Fruit fly (Drosophila melanogaster) whole organism, larva: ENCODE results near the gene ova.

Source experiments
- noc ChIP-seq: fragments of 200-800 bp; sonication (Bioruptor generic); optimal IDR thresholded peaks from 3 replicates; lab custom pipeline; 2019; ENCODE audit warnings: missing biosample characterization, mild to moderate bottlenecking, missing genetic modification characterization, moderate library complexity

ova gene

DNA sequence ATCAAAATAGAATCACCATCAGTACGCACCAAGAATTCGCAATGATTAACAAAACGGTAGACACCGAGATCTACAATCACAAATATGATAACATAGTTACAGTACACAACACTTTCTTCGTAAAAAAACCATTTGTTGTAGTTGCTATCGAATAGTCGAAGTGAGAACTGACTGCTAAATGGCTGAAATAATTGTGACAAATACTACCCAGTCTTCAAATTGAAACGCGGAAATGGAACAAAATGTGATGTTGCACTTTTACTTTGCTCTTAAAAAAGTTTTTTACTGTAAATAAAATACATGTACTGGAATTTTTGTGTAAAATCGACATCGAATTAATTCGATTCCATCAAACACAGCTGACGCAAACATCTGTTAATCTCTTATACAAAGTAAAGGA, at the start of gene ova:
TSS of gene ova (minus strand) at position 183 of the 400 bp plus-strand sequence.
- no peak for TF ChIP-seq noc (tag; lab: Kevin White, UChicago)

DNA sequence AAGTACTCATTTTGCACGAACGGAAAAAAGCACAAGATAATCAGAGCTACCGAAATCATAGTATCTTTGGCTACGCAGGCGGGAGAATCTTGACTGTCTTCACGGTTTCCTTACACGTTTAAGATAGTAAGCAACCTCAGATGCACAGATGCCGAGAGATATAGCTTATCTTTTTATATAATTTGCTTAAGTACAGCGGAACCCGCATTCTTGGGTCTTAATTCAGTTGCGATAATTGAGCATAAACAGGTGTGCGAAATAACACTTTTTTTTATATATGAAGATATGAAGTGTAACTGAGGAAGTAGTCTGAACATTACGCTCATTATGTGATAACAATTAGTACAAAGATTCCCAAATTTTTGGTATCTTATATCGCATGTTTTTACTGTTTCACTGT, 49.3 kb upstream of the ova start, which contains the start of gene CG34043:
TSS of gene CG34043 (minus strand) at position 101 of the 400 bp plus-strand sequence.
- TF ChIP-seq noc (tag; lab: Kevin White, UChicago): no peak

DNA sequence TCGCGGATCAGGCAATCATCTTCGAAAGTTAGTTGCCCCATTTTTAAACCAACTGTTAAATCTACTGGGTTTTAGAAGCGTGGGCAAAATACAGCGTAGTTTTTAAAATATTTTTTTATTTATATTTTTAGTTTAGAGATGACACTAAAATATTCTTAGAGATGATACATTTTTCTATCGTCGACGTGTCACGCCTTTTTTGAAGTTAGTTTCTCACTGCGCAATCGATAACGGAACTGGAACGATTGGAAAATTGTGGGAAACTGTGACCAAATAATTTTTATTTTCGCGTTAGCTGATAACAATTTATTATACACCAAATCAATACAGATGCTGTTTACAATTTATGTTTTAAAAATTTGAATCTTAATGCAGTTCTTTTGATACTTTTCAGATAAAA, 47.2 kb upstream of the ova start, which contains the start of gene Utx:
TSS of gene Utx (minus strand) at position 154 of the 400 bp plus-strand sequence.
- TF ChIP-seq noc (tag; lab: Kevin White, UChicago): no peak

DNA sequence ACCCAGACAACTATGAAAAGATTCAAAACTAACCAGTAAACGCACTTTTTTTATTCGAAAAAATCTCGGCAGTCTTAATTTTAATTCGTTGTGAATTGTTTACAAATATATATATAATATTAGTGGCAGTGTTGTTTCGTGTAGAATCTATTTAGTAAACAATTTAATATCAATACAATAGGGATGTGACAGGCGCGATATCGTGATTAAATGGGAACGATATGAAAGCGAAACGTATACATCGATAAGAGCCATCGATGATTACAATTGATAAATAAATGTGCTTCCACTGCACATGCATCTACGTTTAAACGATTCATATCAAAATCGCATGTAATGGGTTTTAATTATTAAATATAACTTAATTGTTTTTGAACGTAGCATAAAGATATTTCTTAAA, 45.9 kb upstream of the ova start:
- TF ChIP-seq noc (tag; lab: Kevin White, UChicago): no peak

DNA sequence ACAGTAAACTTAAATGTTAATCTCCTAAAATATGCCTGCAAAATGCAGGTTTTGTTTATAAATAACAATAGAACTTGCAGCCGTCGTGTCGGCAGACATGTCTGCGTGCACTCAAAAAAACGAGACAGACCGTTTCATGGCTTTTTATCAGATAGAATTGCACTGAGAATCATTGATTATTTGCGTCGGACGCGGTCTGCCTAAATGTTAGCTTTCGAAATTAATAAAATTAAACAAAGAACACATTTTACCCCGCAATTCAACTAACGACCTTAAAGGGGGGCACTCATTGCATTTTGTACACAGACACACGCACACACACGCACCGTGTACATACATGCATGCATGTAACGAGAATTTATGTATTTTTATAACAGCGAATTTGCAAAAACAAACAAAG, 45.4 kb upstream of the ova start:
- no peak for TF ChIP-seq noc (tag; lab: Kevin White, UChicago)

DNA sequence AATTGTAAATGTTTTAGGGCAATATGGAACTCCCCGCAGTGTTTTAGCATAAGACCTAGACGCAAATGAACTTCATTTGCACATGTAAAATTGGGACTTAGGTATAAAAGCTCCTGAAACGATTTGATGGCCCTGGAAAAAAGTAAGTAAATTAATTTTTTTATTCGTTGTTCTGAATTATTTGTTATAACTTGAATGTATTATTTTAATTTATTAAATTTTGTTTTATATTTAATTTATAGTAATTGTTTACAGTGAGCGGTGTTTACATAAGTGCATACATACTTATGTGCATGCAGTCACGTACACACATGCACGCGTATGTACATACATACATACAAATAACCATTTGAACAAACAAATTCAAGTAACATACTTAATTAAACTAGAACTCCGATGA, 44.9 kb upstream of the ova start:
- TF ChIP-seq noc (tag; lab: Kevin White, UChicago): no peak

DNA sequence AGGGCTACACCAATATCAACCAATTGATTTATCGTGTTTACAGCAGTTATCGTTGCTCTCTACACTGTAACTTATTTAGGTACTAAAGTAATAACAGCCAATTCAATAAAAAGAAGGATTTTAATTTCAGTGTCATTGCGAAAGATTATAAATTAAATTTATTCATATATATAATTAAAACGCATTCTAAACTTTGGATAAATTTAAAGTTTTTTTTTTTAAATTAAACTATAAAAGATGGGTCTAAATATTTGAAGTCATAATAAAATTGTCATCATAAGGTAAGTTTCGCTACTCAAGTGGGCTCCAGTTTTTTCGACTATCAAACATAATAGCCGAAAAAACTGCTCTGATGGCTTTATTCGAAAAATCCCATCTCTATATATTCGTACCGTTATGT, 40.7 kb upstream of the ova start, which contains the start of gene trk:
TSS of gene trk (minus strand) at position 101 of the 400 bp plus-strand sequence.
- no peak for TF ChIP-seq noc (tag; lab: Kevin White, UChicago)

DNA sequence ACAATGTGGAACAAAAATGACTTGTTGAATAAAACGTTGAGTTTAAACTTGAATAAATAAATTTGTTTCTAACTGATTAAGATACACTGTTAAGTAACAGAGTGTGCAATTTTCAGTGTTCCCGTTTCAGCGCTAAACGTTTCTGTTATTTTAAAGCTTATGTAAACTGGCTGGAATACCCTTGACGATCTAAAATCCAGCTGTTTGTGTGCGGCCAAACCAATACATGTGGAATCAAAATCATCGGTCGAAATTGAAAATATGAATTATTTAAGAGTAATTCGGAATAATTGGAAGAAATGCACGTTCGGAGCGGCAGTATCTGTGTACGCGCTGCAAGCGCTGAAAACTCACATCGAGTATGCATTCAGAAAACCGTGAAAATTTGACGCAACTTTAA, 38.4 kb upstream of the ova start, which contains the start of gene Mulk:
TSS of gene Mulk (plus strand) at position 198 of the 400 bp plus-strand sequence.
- TF ChIP-seq noc (tag; lab: Kevin White, UChicago): no peak

DNA sequence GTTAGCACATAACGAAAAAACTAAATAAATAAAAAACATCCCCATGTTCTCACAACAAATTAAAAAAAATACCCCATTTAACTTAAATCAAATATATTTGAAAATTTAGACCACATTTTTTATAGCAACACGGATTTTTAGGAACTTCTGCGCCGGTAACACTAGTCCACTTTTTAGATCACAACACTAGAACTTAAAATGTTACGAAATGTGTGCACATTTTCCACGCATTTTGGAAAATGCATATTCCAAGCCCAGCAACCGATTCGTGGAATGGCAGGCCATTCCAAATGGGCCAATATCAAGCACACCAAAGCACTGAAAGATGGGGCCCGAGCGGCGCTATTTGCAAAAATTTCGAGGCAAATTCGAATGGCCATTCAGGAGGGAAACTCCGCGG, 37.2 kb upstream of the ova start, which contains the start of gene CG4957:
TSS of gene CG4957 (plus strand) at position 185 of the 400 bp plus-strand sequence.
- no peak for TF ChIP-seq noc (tag; lab: Kevin White, UChicago)

DNA sequence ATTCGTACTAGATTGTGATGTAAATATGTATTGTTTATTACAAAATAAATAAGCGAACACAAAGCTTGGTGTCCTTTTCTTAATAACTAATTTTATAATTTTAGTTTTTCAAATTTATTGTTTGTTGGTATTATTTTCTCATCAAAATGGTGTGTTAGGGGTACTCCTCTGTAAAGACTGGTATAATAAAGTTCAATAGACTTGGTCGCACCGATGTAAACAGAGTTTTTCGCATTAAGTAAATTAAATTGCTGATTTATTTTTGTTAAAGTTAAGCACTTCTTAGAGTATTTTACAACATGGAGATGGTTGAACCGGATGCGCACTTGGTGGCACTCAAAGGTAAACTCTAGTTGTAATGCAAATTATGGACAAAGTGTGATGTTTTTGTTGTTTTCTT, 35.0 kb upstream of the ova start, which contains the start of gene CG4953:
TSS of gene CG4953 (plus strand) at position 193 of the 400 bp plus-strand sequence.
- TF ChIP-seq noc (tag; lab: Kevin White, UChicago): no peak

DNA sequence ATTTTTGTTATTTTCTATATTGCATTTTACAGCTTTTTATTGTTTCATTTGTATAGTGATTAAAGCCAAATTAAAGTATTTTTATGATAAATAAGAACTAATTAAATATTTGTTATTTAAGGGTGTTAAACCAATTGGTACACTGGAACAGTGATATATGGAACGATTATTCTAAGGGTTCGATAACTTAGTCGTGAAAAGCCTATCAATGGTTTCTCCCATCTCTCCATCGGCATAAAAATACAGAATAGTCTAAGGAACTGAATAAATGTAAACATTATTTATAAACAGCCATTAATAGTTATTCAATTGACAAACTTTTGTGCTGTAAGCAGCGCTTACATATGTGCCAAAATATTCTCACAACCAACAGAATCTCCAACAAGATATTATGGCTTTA, 33.6 kb upstream of the ova start, which contains the start of gene Mob3:
TSS of gene Mob3 (plus strand) at position 208 of the 400 bp plus-strand sequence.
- TF ChIP-seq noc (tag; lab: Kevin White, UChicago): no peak

DNA sequence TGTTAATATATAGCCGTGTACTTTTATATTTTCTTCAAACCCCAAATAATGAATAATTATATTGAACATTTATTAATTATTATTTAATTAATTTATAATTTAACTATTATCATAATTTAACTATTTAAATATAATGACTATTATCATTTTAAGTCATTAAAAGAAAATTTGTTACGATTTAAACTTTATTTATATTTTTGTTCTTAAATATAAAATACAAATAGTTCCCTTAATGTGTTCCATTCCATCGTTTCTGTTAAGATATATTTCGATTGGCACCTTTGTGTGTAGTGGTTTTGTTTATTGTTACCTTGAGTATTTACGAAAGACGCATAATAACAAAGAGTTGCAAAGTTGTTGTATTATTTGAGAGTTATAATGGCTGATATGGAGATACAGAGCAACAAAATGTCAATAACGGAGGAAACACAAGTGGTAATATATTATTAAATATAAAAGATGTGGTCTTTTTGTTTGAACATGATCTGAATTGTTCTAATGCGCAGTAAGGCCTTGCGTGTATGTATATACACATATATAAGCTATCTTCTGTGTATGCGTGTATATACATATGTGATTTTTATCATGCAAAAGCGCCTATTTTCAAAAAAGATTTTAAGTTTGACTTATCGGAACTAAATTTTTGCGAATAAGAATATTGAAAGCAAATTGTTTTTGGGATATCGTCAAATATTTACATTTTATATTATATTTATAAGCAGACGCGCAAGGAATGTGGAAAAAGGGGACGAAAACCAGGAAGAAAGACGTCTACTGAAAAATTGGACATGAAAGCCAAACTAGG, 32.5 kb upstream of the ova start, which contains the start of gene REPTOR-BP:
TSS of gene REPTOR-BP (plus strand) at position 296 of the 805 bp plus-strand sequence.
- TF ChIP-seq noc (tag; lab: Kevin White, UChicago): no peak

DNA sequence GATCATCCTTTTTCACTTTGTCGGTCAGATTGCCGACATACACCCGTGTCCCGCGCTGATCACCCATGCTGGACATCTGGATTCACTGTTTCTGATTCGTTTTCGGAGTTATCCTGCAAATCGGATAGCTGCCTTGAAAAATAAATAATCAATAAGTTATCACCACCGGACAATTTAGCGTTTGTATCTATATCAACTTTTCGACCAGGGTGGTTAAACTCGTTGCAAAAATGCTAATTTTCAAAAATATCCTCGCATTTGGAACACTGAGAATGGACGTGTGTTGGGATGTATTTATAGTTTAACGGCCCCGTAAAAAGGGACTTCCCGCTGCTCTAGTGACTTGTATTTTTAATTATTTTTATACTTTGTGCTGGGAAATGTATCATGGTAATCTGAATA, 31.9 kb upstream of the ova start, which contains the start of gene Rsf1:
TSS of gene Rsf1 (minus strand) at position 212 of the 402 bp plus-strand sequence.
- TF ChIP-seq noc (tag; lab: Kevin White, UChicago): no peak

DNA sequence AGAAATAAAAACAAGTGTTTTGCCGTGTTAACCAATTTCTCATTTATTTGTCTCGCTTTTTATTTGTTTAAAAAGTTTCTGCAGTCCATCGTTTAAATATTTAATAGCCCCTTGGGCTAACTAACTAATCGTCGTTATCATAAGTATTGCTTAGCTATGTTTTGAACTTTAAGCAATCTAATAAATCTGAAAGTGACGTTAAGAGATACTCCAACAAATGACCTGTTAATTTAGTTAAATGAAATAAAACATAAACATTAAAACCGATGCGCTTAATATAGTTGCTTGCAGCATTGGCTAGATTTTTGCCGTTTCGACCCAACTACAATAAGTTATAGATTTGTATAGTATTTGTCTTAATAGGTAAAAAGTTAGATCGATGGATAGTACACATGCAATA, 30.3 kb upstream of the ova start:
- TF ChIP-seq noc (tag; lab: Kevin White, UChicago): no peak

DNA sequence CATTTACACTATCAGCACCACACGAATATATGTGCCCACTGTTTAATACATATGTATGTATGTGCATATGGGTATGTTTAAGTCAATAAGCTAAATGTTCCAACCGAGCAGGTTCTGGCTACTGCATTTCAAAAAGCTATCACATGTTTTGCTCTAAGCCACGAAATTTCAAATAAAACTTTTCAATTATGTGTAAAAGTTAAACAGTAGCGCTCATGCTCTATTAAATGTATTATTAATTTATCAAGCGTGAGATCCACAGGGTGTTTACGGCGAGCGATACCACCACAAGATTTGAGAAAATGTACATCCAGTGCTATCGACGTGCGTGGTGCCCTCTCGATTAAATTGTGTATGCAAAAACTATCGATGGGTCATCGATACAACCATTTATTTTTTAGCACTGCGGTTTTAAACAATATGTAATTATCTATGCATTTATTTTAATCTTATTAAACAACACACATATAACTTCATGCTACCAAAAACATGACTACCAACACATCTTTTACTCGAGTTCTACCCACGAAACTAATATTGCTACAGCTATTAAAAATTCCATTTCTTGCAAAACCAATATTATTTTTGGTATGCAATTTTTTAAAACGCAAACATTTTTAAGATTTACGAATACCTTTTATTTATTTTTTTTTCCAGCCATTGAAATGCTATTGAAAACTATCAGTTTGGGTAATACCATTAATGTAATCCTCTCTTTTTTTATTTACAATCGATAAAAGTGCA, 29.4 kb upstream of the ova start, which contains the start of gene Pten:
TSS of gene Pten (minus strand) at position 300 of the 744 bp plus-strand sequence.
- no peak for TF ChIP-seq noc (tag; lab: Kevin White, UChicago)
